Worm (Caenorhabditis elegans) whole organism, early embryonic: ENCODE data around the gene W07G4.7.

Experiments
- B0310.2 ChIP-seq: sonication (generic microtip); optimal IDR thresholded peaks from 2 replicates; lab custom pipeline; 2016; ENCODE audit warnings: mild to moderate bottlenecking, missing genetic modification characterization, missing compliant biosample characterization
- F13C5.2 ChIP-seq: sonication (generic microtip); optimal IDR thresholded peaks from 2 replicates; lab custom pipeline; 2017; ENCODE audit warnings: mild to moderate bottlenecking, missing genetic modification characterization, inconsistent platforms, missing compliant biosample characterization
- aly-1 ChIP-seq: sonication (generic microtip); optimal IDR thresholded peaks from 2 replicates; lab custom pipeline; 2016; ENCODE audit warnings: missing genetic modification characterization, missing compliant biosample characterization
- ama-1 ChIP-seq: fragments of 150-350 bp; optimal IDR thresholded peaks from 2 replicates; lab custom pipeline; 2014
- ceh-13 ChIP-seq: fragments of 200-800 bp; sonication (Bioruptor generic); optimal IDR thresholded peaks from 2 replicates; lab custom pipeline; 2018; ENCODE audit warnings: mild to moderate bottlenecking, missing genetic modification characterization, missing compliant biosample characterization
- ceh-36 ChIP-seq: sonication (generic microtip); optimal IDR thresholded peaks from 2 replicates; lab custom pipeline; 2016; ENCODE audit warnings: missing genetic modification characterization, inconsistent platforms, missing compliant biosample characterization
- ets-7 ChIP-seq: sonication (generic microtip); optimal IDR thresholded peaks from 2 replicates; lab custom pipeline; 2016; ENCODE audit warnings: missing genotype, missing genetic modification characterization, missing compliant biosample characterization
- flt-1 ChIP-seq: fragments of 200-800 bp; sonication (Bioruptor generic); IDR thresholded peaks from 2 replicates; pipeline ENCODE4 v1.3.6; 2022; ENCODE audit warnings: missing genetic modification characterization, missing compliant biosample characterization
- hmbx-1 ChIP-seq: sonication (generic microtip); optimal IDR thresholded peaks from 2 replicates; lab custom pipeline; 2016; ENCODE audit warnings: mild to moderate bottlenecking, missing genetic modification characterization, missing compliant biosample characterization
- hmg-4 ChIP-seq: fragments of 200-800 bp; sonication (Bioruptor generic); optimal IDR thresholded peaks from 2 replicates; lab custom pipeline; 2018; ENCODE audit warnings: mild to moderate bottlenecking, missing genetic modification characterization, missing compliant biosample characterization
- hnd-1 ChIP-seq: sonication (generic microtip); optimal IDR thresholded peaks from 2 replicates; lab custom pipeline; 2016; ENCODE audit warnings: missing genetic modification characterization, missing compliant biosample characterization
- pes-1 ChIP-seq: fragments of 200-800 bp; sonication (Bioruptor generic); IDR thresholded peaks from 2 replicates; pipeline ENCODE4 v1.3.6; 2022; ENCODE audit warnings: missing genetic modification reagents, missing genetic modification characterization, missing compliant biosample characterization
- scrt-1 ChIP-seq: fragments of 200-800 bp; sonication (Bioruptor generic); IDR thresholded peaks from 2 replicates; pipeline ENCODE4 v1.3.6; 2022; ENCODE audit warnings: missing genetic modification characterization, missing compliant biosample characterization
- sea-1 ChIP-seq: fragments of 200-800 bp; sonication (Bioruptor generic); conservative IDR thresholded peaks from 2 replicates; pipeline ENCODE4 v1.3.6; 2022; ENCODE audit warnings: missing genetic modification characterization, missing compliant biosample characterization
- tbx-11 ChIP-seq: fragments of 200-800 bp; sonication (Bioruptor generic); IDR thresholded peaks from 2 replicates; pipeline ENCODE4 v1.3.6; 2022; ENCODE audit warnings: missing genetic modification characterization, missing compliant biosample characterization
- tbx-37 ChIP-seq: fragments of 200-800 bp; sonication (Bioruptor generic); conservative IDR thresholded peaks from 2 replicates; pipeline ENCODE4 v1.3.6; 2022; ENCODE audit warnings: missing genetic modification reagents, missing genetic modification characterization, missing compliant biosample characterization
- tra-4 ChIP-seq: sonication (generic microtip); optimal IDR thresholded peaks from 2 replicates; lab custom pipeline; 2017; ENCODE audit warnings: missing genetic modification characterization, missing compliant biosample characterization

The W07G4.7 gene

ce11 chrV:13071052-13071451, 36.5 kb upstream of the W07G4.7 start, which contains the start of gene C34B4.3:
Gene C34B4.3 (minus strand): TSS chrV:13071152.
- no peak for TF ChIP-seq hmg-4 (GFP tag; lab: Kevin White, UChicago)
- no peak for TF ChIP-seq pes-1 (GFP tag; lab: Robert Waterston, UW)
- no peak for TF ChIP-seq B0310.2 (tag; lab: Kevin White, UChicago)
- TF ChIP-seq sea-1 (GFP tag; lab: Robert Waterston, UW): no peak
- TF ChIP-seq aly-1 (tag; lab: Kevin White, UChicago): no peak
- TF ChIP-seq F13C5.2 (tag; lab: Kevin White, UChicago): no peak
- no peak for TF ChIP-seq ets-7 (tag; lab: Kevin White, UChicago)
- TF ChIP-seq ceh-13: no peak
- TF ChIP-seq tbx-11 (GFP tag; lab: Robert Waterston, UW): no peak
- TF ChIP-seq ama-1 (lab: Kevin White, UChicago): no peak
- TF ChIP-seq hnd-1 (tag; lab: Kevin White, UChicago): no peak
- no peak for TF ChIP-seq tbx-37
- TF ChIP-seq flt-1 (GFP tag; lab: Robert Waterston, UW): no peak
- TF ChIP-seq scrt-1 (GFP tag; lab: Robert Waterston, UW): no peak
- no peak for TF ChIP-seq tra-4 (tag; lab: Kevin White, UChicago)
- TF ChIP-seq ceh-36 (tag; lab: Kevin White, UChicago): no peak
- no peak for TF ChIP-seq hmbx-1 (tag; lab: Kevin White, UChicago)

ce11 chrV:13070278-13070677, 35.8 kb upstream of the W07G4.7 start:
- TF ChIP-seq ceh-36 (tag; lab: Kevin White, UChicago) (no peak), aly-1 (tag; lab: Kevin White, UChicago) (no peak), ceh-13 (no peak), scrt-1 (GFP tag; lab: Robert Waterston, UW) (no peak), ama-1 (lab: Kevin White, UChicago) (no peak), ets-7 (tag; lab: Kevin White, UChicago) (no peak), tbx-37 (no peak), flt-1 (GFP tag; lab: Robert Waterston, UW) (no peak), sea-1 (GFP tag; lab: Robert Waterston, UW) (no peak), hmg-4 (GFP tag; lab: Kevin White, UChicago) (no peak), F13C5.2 (tag; lab: Kevin White, UChicago) (no peak), pes-1 (GFP tag; lab: Robert Waterston, UW) (no peak)

DNA sequence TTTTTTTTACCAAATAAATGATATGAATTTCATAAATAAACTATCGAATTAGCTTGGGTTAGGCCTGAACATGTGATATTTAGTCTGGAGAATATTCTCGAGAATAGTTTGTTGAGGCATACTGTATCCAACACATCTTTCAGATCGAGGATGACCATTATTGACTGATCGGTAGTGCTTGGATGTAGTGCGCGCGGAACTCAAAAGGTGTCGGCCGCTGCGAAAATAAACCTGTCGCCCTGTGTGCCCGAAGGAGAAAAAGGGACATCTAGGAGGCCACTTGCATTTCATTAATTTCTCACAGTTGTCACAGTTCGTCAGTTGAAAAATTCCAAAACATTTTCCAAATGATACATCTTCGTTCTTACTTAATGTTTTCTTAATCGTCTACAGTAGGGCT, 29.7 kb upstream of the W07G4.7 start:
- TF ChIP-seq flt-1 (GFP tag; lab: Robert Waterston, UW): no peak
- TF ChIP-seq ets-7 (tag; lab: Kevin White, UChicago): no peak
- TF ChIP-seq tbx-11 (GFP tag; lab: Robert Waterston, UW): no peak
- TF ChIP-seq hnd-1 (tag; lab: Kevin White, UChicago): no peak

- no peak for TF ChIP-seq tra-4 (tag; lab: Kevin White, UChicago)
- no peak for TF ChIP-seq ama-1 (lab: Kevin White, UChicago)
- TF ChIP-seq hnd-1 (tag; lab: Kevin White, UChicago): no peak
- TF ChIP-seq tbx-37: no peak
- TF ChIP-seq ets-7 (tag; lab: Kevin White, UChicago): no peak
- no peak for TF ChIP-seq hmg-4 (GFP tag; lab: Kevin White, UChicago)
- TF ChIP-seq sea-1 (GFP tag; lab: Robert Waterston, UW): no peak
- TF ChIP-seq flt-1 (GFP tag; lab: Robert Waterston, UW): no peak
- no peak for TF ChIP-seq hmbx-1 (tag; lab: Kevin White, UChicago)
- TF ChIP-seq aly-1 (tag; lab: Kevin White, UChicago): no peak
- no peak for TF ChIP-seq pes-1 (GFP tag; lab: Robert Waterston, UW)
- TF ChIP-seq tbx-11 (GFP tag; lab: Robert Waterston, UW): no peak
- TF ChIP-seq F13C5.2 (tag; lab: Kevin White, UChicago): no peak
- TF ChIP-seq ceh-36 (tag; lab: Kevin White, UChicago): no peak
- no peak for TF ChIP-seq B0310.2 (tag; lab: Kevin White, UChicago)
- no peak for TF ChIP-seq scrt-1 (GFP tag; lab: Robert Waterston, UW)
Observed at ce11 chrV:13063402-13063801, 28.9 kb upstream of the W07G4.7 start.

ce11 chrV:13061836-13062235, 27.3 kb upstream of the W07G4.7 start, which contains the start of gene F42E8.1:
Gene F42E8.1 (plus strand): TSS chrV:13062136.
- TF ChIP-seq B0310.2 (tag; lab: Kevin White, UChicago) (no peak), aly-1 (tag; lab: Kevin White, UChicago) (no peak), ceh-13 (no peak), F13C5.2 (tag; lab: Kevin White, UChicago) (no peak), tbx-11 (GFP tag; lab: Robert Waterston, UW) (no peak), hnd-1 (tag; lab: Kevin White, UChicago) (no peak), ets-7 (tag; lab: Kevin White, UChicago) (no peak), tra-4 (tag; lab: Kevin White, UChicago) (no peak), scrt-1 (GFP tag; lab: Robert Waterston, UW) (no peak), pes-1 (GFP tag; lab: Robert Waterston, UW) (no peak), hmbx-1 (tag; lab: Kevin White, UChicago) (no peak), flt-1 (GFP tag; lab: Robert Waterston, UW) (no peak)

- no peak for TF ChIP-seq pes-1 (GFP tag; lab: Robert Waterston, UW)
Observed at ce11 chrV:13053635-13054034, 19.1 kb upstream of the W07G4.7 start, which contains the start of gene srr-1. Gene srr-1 (minus strand): TSS chrV:13053735.

DNA sequence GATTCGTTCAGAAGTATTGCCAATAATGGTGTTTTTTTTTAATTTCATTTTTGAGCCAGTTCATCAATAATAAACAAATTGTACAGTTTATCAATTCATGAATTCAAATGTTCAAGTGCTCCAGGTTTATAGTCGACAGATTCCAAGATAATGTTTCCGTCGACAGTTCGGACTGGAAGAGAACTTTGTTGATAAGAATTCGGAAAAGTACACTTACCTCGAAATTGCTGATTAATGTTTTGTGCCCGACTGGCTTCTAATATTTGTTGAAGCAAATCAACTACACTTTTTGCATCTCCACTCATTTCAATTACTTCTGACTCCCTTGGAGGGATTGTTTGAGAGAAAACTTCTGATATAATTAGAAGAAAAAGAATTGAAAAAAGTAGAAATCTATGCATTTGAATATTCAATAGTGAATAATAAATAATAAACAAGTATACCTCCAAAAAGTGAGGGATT, 14.7 kb upstream of the W07G4.7 start, which contains the start of gene W07G4.8:
Gene W07G4.8 (minus strand): TSS at position 412 of the 462 bp plus-strand sequence.
- TF ChIP-seq sea-1 (GFP tag; lab: Robert Waterston, UW) (no peak), ets-7 (tag; lab: Kevin White, UChicago) (no peak), ama-1 (lab: Kevin White, UChicago) (no peak), hmg-4 (GFP tag; lab: Kevin White, UChicago) (no peak), tbx-37 (no peak), tra-4 (tag; lab: Kevin White, UChicago) (no peak), hnd-1 (tag; lab: Kevin White, UChicago) (no peak), F13C5.2 (tag; lab: Kevin White, UChicago) (no peak), B0310.2 (tag; lab: Kevin White, UChicago) (no peak), ceh-13 (no peak), hmbx-1 (tag; lab: Kevin White, UChicago) (no peak), tbx-11 (GFP tag; lab: Robert Waterston, UW) (no peak), ceh-36 (tag; lab: Kevin White, UChicago) (no peak), flt-1 (GFP tag; lab: Robert Waterston, UW) (no peak), aly-1 (tag; lab: Kevin White, UChicago) (no peak), scrt-1 (GFP tag; lab: Robert Waterston, UW) (no peak), pes-1 (GFP tag; lab: Robert Waterston, UW) (no peak)
